Worm (Caenorhabditis elegans) whole organism, L1 larva: Measurements from ENCODE around the gene irld-67.

Experiments
- C16A3.4 ChIP-seq: fragments of 150-350 bp; optimal IDR thresholded peaks from 2 replicates; lab custom pipeline; 2014; ENCODE audit warnings: missing biosample characterization, missing genetic modification characterization
- Y116A8C.19 ChIP-seq: sonication (generic microtip); optimal IDR thresholded peaks from 2 replicates; lab custom pipeline; 2016; ENCODE audit warnings: missing compliant biosample characterization, missing genetic modification characterization, borderline replicate concordance
- alr-1 ChIP-seq: fragments of 200-800 bp; sonication (Bioruptor generic); optimal IDR thresholded peaks from 2 replicates; lab custom pipeline; 2018; ENCODE audit warnings: borderline replicate concordance, mild to moderate bottlenecking, missing genetic modification characterization, missing compliant biosample characterization
- aly-2 ChIP-seq: fragments of 150-350 bp; optimal IDR thresholded peaks from 2 replicates; lab custom pipeline; 2014; ENCODE audit warnings: missing biosample characterization, missing genetic modification characterization
- ama-1 ChIP-seq: fragments of 150-350 bp; optimal IDR thresholded peaks from 2 replicates; lab custom pipeline; 2014
- blmp-1 ChIP-seq: fragments of 150-350 bp; optimal IDR thresholded peaks from 2 replicates; lab custom pipeline; 2014; ENCODE audit warnings: missing biosample characterization, missing genetic modification characterization
- ceh-88 ChIP-seq: fragments of 200-800 bp; sonication (Bioruptor generic); IDR thresholded peaks from 2 replicates; pipeline ENCODE4 v1.3.6; 2022; ENCODE audit warnings: missing genetic modification characterization, missing compliant biosample characterization
- ceh-90 ChIP-seq: sonication (generic microtip); optimal IDR thresholded peaks from 2 replicates; lab custom pipeline; 2016; ENCODE audit warnings: missing genetic modification characterization, missing compliant biosample characterization
- efl-1 ChIP-seq, 4 experiments: fragments of 150-350 bp; optimal IDR thresholded peaks in 3 of 4; peaks in 1 of 4; 1 replicate in 1 of 4; 2 replicates in 3 of 4; lab custom pipeline; 2014; ENCODE audit warnings: missing biosample characterization in 2 of 4, missing genetic modification characterization in 2 of 4, missing genetic modification reagents in 2 of 4
- egl-13 ChIP-seq: sonication (generic microtip); optimal IDR thresholded peaks from 2 replicates; lab custom pipeline; 2016; ENCODE audit warnings: missing genotype, missing genetic modification reagents, missing genetic modification characterization, missing compliant biosample characterization
- elt-3 ChIP-seq, 6 experiments: fragments of 150-350 bp in 1 of 6; sonication (generic microtip); optimal IDR thresholded peaks; 2 replicates each; lab custom pipeline; 2017 to 2018; ENCODE audit warnings: missing biosample characterization in 6 of 6, missing genetic modification characterization in 6 of 6, inconsistent platforms in 1 of 6
- ets-5 ChIP-seq: fragments of 200-800 bp; sonication (Bioruptor generic); IDR thresholded peaks from 2 replicates; pipeline ENCODE4 v1.3.6; 2022; ENCODE audit warnings: missing genetic modification characterization, missing compliant biosample characterization
- fkh-10 ChIP-seq: sonication (generic microtip); optimal IDR thresholded peaks from 2 replicates; lab custom pipeline; 2017; ENCODE audit warnings: missing biosample characterization, missing genetic modification reagents, missing genetic modification characterization
- hpl-2 ChIP-seq: fragments of 150-350 bp; optimal IDR thresholded peaks from 2 replicates; lab custom pipeline; 2014; ENCODE audit warnings: missing biosample characterization, missing genetic modification reagents, missing genetic modification characterization
- irx-1 ChIP-seq: sonication (generic microtip); optimal IDR thresholded peaks from 2 replicates; lab custom pipeline; 2016; ENCODE audit warnings: missing genetic modification characterization, missing compliant biosample characterization
- jun-1 ChIP-seq: fragments of 150-350 bp; optimal IDR thresholded peaks from 2 replicates; lab custom pipeline; 2014; ENCODE audit warnings: missing biosample characterization, missing genetic modification reagents, missing genetic modification characterization
- lin-13 ChIP-seq: fragments of 150-350 bp; optimal IDR thresholded peaks from 2 replicates; lab custom pipeline; 2014; ENCODE audit warnings: missing biosample characterization, missing genetic modification reagents, missing genetic modification characterization
- lin-15B ChIP-seq: fragments of 150-350 bp; sonication (generic microtip); optimal IDR thresholded peaks from 3 replicates; lab custom pipeline; 2014; ENCODE audit warnings: missing biosample characterization, missing genetic modification characterization
- lin-35 ChIP-seq, 2 experiments: fragments of 150-350 bp; optimal IDR thresholded peaks; 2 replicates each; lab custom pipeline; 2014; ENCODE audit warnings: missing biosample characterization in 2 of 2, missing genetic modification characterization in 2 of 2, missing genetic modification reagents in 2 of 2
- lin-39 ChIP-seq: fragments of 150-350 bp; optimal IDR thresholded peaks from 2 replicates; lab custom pipeline; 2014; ENCODE audit warnings: missing biosample characterization, missing genetic modification reagents, missing genetic modification characterization
- lsy-2 ChIP-seq, 2 experiments: fragments of 150-350 bp; optimal IDR thresholded peaks; 2 replicates each; lab custom pipeline; 2014; ENCODE audit warnings: missing biosample characterization in 2 of 2, missing genetic modification characterization in 2 of 2
- mab-9 ChIP-seq: fragments of 200-800 bp; sonication (Bioruptor generic); IDR thresholded peaks from 2 replicates; pipeline ENCODE4 v1.3.6; 2022; ENCODE audit warnings: missing genetic modification reagents, missing genetic modification characterization, missing compliant biosample characterization
- mdl-1 ChIP-seq, 2 experiments: fragments of 150-350 bp; optimal IDR thresholded peaks; 2 replicates each; lab custom pipeline; 2014 to 2017; ENCODE audit warnings: missing biosample characterization in 2 of 2, missing genetic modification characterization in 2 of 2, inconsistent platforms in 1 of 2
- mef-2 ChIP-seq: fragments of 150-350 bp; optimal IDR thresholded peaks from 2 replicates; lab custom pipeline; 2014; ENCODE audit warnings: missing biosample characterization, missing genetic modification characterization
- nhr-12 ChIP-seq: sonication (generic microtip); optimal IDR thresholded peaks from 2 replicates; lab custom pipeline; 2017; ENCODE audit warnings: missing biosample characterization, missing genetic modification characterization
- nhr-19 ChIP-seq: fragments of 200-800 bp; sonication (Bioruptor generic); conservative IDR thresholded peaks from 2 replicates; pipeline ENCODE4 v1.3.6; 2022; ENCODE audit warnings: missing genetic modification characterization, missing compliant biosample characterization
- nhr-237 ChIP-seq: fragments of 150-350 bp; optimal IDR thresholded peaks from 2 replicates; lab custom pipeline; 2014; ENCODE audit warnings: missing biosample characterization, missing genetic modification characterization
- nhr-47 ChIP-seq: sonication (generic microtip); optimal IDR thresholded peaks from 2 replicates; lab custom pipeline; 2016; ENCODE audit warnings: mild to moderate bottlenecking, missing genetic modification characterization, moderate library complexity, missing compliant biosample characterization
- nhr-71 ChIP-seq: sonication (generic microtip); optimal IDR thresholded peaks from 2 replicates; lab custom pipeline; 2016; ENCODE audit warnings: mild to moderate bottlenecking, missing genetic modification characterization, moderate library complexity, missing compliant biosample characterization
- nhr-76 ChIP-seq: sonication (generic microtip); optimal IDR thresholded peaks from 2 replicates; lab custom pipeline; 2017; ENCODE audit warnings: missing biosample characterization, missing genetic modification characterization
- nhr-85 ChIP-seq: sonication (generic microtip); peaks from one replicate; lab custom pipeline; 2016; ENCODE audit warnings: missing genetic modification characterization, inconsistent platforms, missing compliant biosample characterization
- nhr-90 ChIP-seq: sonication (generic microtip); optimal IDR thresholded peaks from 2 replicates; lab custom pipeline; 2016; ENCODE audit warnings: mild to moderate bottlenecking, missing genetic modification characterization, missing compliant biosample characterization; ENCODE audit not compliant: poor library complexity
- pqm-1 ChIP-seq: sonication (generic microtip); optimal IDR thresholded peaks from 3 replicates; lab custom pipeline; 2017; ENCODE audit warnings: missing biosample characterization, missing genetic modification characterization
- rnt-1 ChIP-seq: sonication (generic microtip); optimal IDR thresholded peaks from 2 replicates; lab custom pipeline; 2016; ENCODE audit warnings: mild to moderate bottlenecking, missing genetic modification characterization, moderate library complexity, missing compliant biosample characterization
- snpc-4 ChIP-seq: fragments of 150-350 bp; optimal IDR thresholded peaks from 2 replicates; lab custom pipeline; 2014; ENCODE audit warnings: missing biosample characterization, missing genetic modification characterization
- snu-23 ChIP-seq: sonication (generic microtip); optimal IDR thresholded peaks from 2 replicates; lab custom pipeline; 2016; ENCODE audit warnings: missing genetic modification characterization, missing compliant biosample characterization
- sox-4 ChIP-seq: sonication (generic microtip); optimal IDR thresholded peaks from 2 replicates; lab custom pipeline; 2016; ENCODE audit warnings: missing genetic modification characterization, missing compliant biosample characterization
- sup-37 ChIP-seq: fragments of 200-800 bp; sonication (Bioruptor generic); optimal IDR thresholded peaks from 2 replicates; lab custom pipeline; 2018; ENCODE audit warnings: mild to moderate bottlenecking, missing genetic modification characterization, missing compliant biosample characterization
- swsn-7 ChIP-seq: sonication (generic microtip); optimal IDR thresholded peaks from 2 replicates; lab custom pipeline; 2016; ENCODE audit warnings: missing genetic modification characterization, missing compliant biosample characterization
- tlp-1 ChIP-seq: fragments of 150-350 bp; optimal IDR thresholded peaks from 2 replicates; lab custom pipeline; 2014; ENCODE audit warnings: missing biosample characterization, missing genetic modification characterization
- unc-130 ChIP-seq: fragments of 150-350 bp; optimal IDR thresholded peaks from 2 replicates; lab custom pipeline; 2017; ENCODE audit warnings: missing biosample characterization, missing genetic modification characterization, inconsistent platforms
- unc-98 ChIP-seq: fragments of 200-800 bp; sonication (Bioruptor generic); IDR thresholded peaks from 2 replicates; pipeline ENCODE4 v1.3.6; 2022; ENCODE audit warnings: missing genetic modification characterization, missing compliant biosample characterization
- xbp-1 ChIP-seq: sonication (generic microtip); optimal IDR thresholded peaks from 2 replicates; lab custom pipeline; 2016; ENCODE audit warnings: missing genetic modification characterization, missing compliant biosample characterization
- zag-1 ChIP-seq: fragments of 150-350 bp; optimal IDR thresholded peaks from 2 replicates; lab custom pipeline; 2014; ENCODE audit warnings: missing biosample characterization, missing genetic modification characterization
- zip-4 ChIP-seq: fragments of 200-800 bp; sonication (Bioruptor generic); optimal IDR thresholded peaks from 2 replicates; lab custom pipeline; 2018; ENCODE audit warnings: mild to moderate bottlenecking, missing genetic modification characterization, moderate library complexity, missing compliant biosample characterization
- ztf-4 ChIP-seq: fragments of 150-350 bp; optimal IDR thresholded peaks from 2 replicates; lab custom pipeline; 2014; ENCODE audit warnings: missing biosample characterization, missing genetic modification characterization

irld-67 gene

ce11 chrII:2920817-2921458, 13.3 kb downstream of the irld-67 start (continued):
- TF ChIP-seq mdl-1 (tag; optimal IDR thresholded peaks at IDR 0.05; lab: Kevin White, UChicago), result peak; percentile 39 to 86
- no peak for TF ChIP-seq zag-1 (tag; lab: Kevin White, UChicago)
- TF ChIP-seq nhr-12 (tag; lab: Kevin White, UChicago), result no peak
- TF ChIP-seq irx-1, result peak; percentile 7
- TF ChIP-seq nhr-85 (tag; lab: Kevin White, UChicago), result peak; percentile 46
- no peak for TF ChIP-seq ama-1 (lab: Kevin White, UChicago)
- TF ChIP-seq xbp-1 (tag; lab: Kevin White, UChicago), result peak; percentile 51
- TF ChIP-seq efl-1 (optimal IDR thresholded peaks at IDR 0.05; lab: Kevin White, UChicago), result peak; percentile 74 to 86
- peak; percentile 62 to 92 for TF ChIP-seq efl-1 (GFP tag; optimal IDR thresholded peaks at IDR 0.05 in 1 of 2; lab: Kevin White, UChicago)
- peak; percentile 21 for TF ChIP-seq nhr-90 (tag; lab: Kevin White, UChicago)
- 0 out of 2 replicates have a peak, but pooled peaks have one; percentile 34 for TF ChIP-seq unc-98 (GFP tag; lab: Robert Waterston, UW)
- no peak for TF ChIP-seq hpl-2
- no peak; the same call in none of the 2 replicates for TF ChIP-seq nhr-19 (GFP tag; lab: Robert Waterston, UW)
- peak; percentile 66 for TF ChIP-seq nhr-47 (tag; lab: Kevin White, UChicago)
- TF ChIP-seq elt-3 (tag; optimal IDR thresholded peaks at IDR 0.05; lab: Kevin White, UChicago), result no peak
- TF ChIP-seq mef-2 (tag; lab: Kevin White, UChicago), result no peak
- TF ChIP-seq sox-4 (tag; lab: Kevin White, UChicago), result no peak
- peak; percentile 49 for TF ChIP-seq jun-1 (tag; lab: Kevin White, UChicago)
- TF ChIP-seq, all 84 proteins: peak for 28

- no peak for TF ChIP-seq rnt-1 (tag; lab: Kevin White, UChicago)
- no peak for TF ChIP-seq fkh-10
- no peak for TF ChIP-seq zag-1 (tag; lab: Kevin White, UChicago)
- TF ChIP-seq egl-13 (tag; lab: Kevin White, UChicago), result no peak
These were observed 14.0 kb downstream of the irld-67 start for ce11 chrII:2920234-2920633.

- TF ChIP-seq nhr-71 (tag; lab: Kevin White, UChicago) (no peak), efl-1 (optimal IDR thresholded peaks at IDR 0.05; lab: Kevin White, UChicago) (peak; percentile 37 to 81), efl-1 (GFP tag; optimal IDR thresholded peaks at IDR 0.05 in 1 of 2; lab: Kevin White, UChicago) (peak; percentile 82 to 98), unc-98 (GFP tag; lab: Robert Waterston, UW) (no peak), swsn-7 (tag; lab: Kevin White, UChicago) (no peak), lin-15B (tag; lab: Kevin White, UChicago) (no peak), ets-5 (GFP tag; lab: Robert Waterston, UW) (no peak), egl-13 (tag; lab: Kevin White, UChicago) (no peak), mef-2 (tag; lab: Kevin White, UChicago) (no peak), sox-4 (tag; lab: Kevin White, UChicago) (no peak), tlp-1 (tag; lab: Kevin White, UChicago) (no peak), unc-130 (tag; lab: Kevin White, UChicago) (no peak), ztf-4 (tag; lab: Kevin White, UChicago) (no peak), nhr-237 (tag; lab: Kevin White, UChicago) (no peak), fkh-10 (no peak), snpc-4 (no peak), blmp-1 (tag; lab: Kevin White, UChicago) (no peak), zip-4 (GFP tag; lab: Kevin White, UChicago) (no peak), lin-35 (GFP tag; optimal IDR thresholded peaks at IDR 0.05; lab: Kevin White, UChicago) (peak; percentile 68 to 88), ceh-88 (GFP tag; lab: Robert Waterston, UW) (no peak), snu-23 (GFP tag; lab: Kevin White, UChicago) (no peak), C16A3.4 (no peak), aly-2 (tag; lab: Kevin White, UChicago) (no peak), lin-39 (tag; lab: Kevin White, UChicago) (no peak), lsy-2 (tag; optimal IDR thresholded peaks at IDR 0.05; lab: Kevin White, UChicago) (peak in 1 of 2 experiments; percentile 13), lin-13 (GFP tag; lab: Kevin White, UChicago) (no peak), hpl-2 (no peak), jun-1 (tag; lab: Kevin White, UChicago) (no peak), mab-9 (no peak), pqm-1 (no peak), alr-1 (tag; lab: Kevin White, UChicago) (no peak), ceh-90 (no peak), Y116A8C.19 (tag; lab: Kevin White, UChicago) (no peak), sup-37 (no peak), nhr-76 (tag; lab: Kevin White, UChicago) (no peak)
These were observed 15.0 kb downstream of the irld-67 start, which contains the start of the genes ncap-1 and Y110A2AR.1 for ce11 chrII:2919074-2919857. Gene ncap-1, minus strand, starts transcription at chrII:2919314. Gene Y110A2AR.1, plus strand, starts transcription at chrII:2919710.
